Worm (Caenorhabditis elegans) whole organism, L4 larva: ENCODE measurements around the gene Y66D12A.11.

Source experiments
- fos-1 ChIP-seq: fragments of 150-350 bp; optimal IDR thresholded peaks from 2 replicates; lab custom pipeline; 2014; ENCODE audit warnings: missing biosample characterization, missing genetic modification characterization
- lin-13 ChIP-seq: fragments of 150-350 bp; optimal IDR thresholded peaks from 2 replicates; lab custom pipeline; 2014; ENCODE audit warnings: missing biosample characterization, missing genetic modification reagents, missing genetic modification characterization
- lin-15B ChIP-seq: fragments of 150-350 bp; sonication (generic microtip); optimal IDR thresholded peaks from 3 replicates; lab custom pipeline; 2014; ENCODE audit warnings: missing biosample characterization, missing genetic modification characterization
- lsy-2 ChIP-seq, 2 experiments: fragments of 150-350 bp in 1 of 2; sonication (generic microtip) in 1 of 2; optimal IDR thresholded peaks; 2 replicates each; lab custom pipeline; 2014 to 2017; ENCODE audit warnings: missing biosample characterization in 2 of 2, missing genetic modification characterization in 2 of 2
- mep-1 ChIP-seq: fragments of 150-350 bp; sonication (generic microtip); optimal IDR thresholded peaks from 3 replicates; lab custom pipeline; 2014; ENCODE audit warnings: missing biosample characterization, missing genetic modification characterization
- nhr-11 ChIP-seq: fragments of 150-350 bp; optimal IDR thresholded peaks from 2 replicates; lab custom pipeline; 2014; ENCODE audit warnings: missing biosample characterization, missing genetic modification characterization
- nhr-237 ChIP-seq: sonication (generic microtip); optimal IDR thresholded peaks from 2 replicates; lab custom pipeline; 2017; ENCODE audit warnings: missing biosample characterization, missing genetic modification characterization
- snpc-4 ChIP-seq: fragments of 150-350 bp; optimal IDR thresholded peaks from 2 replicates; lab custom pipeline; 2014; ENCODE audit warnings: missing biosample characterization, missing genetic modification characterization
- zfp-2 ChIP-seq: sonication (generic microtip); optimal IDR thresholded peaks from 2 replicates; lab custom pipeline; 2016; ENCODE audit warnings: mild to moderate bottlenecking, missing genetic modification characterization, missing compliant biosample characterization
- zip-2 ChIP-seq: fragments of 150-350 bp; optimal IDR thresholded peaks from 2 replicates; lab custom pipeline; 2014; ENCODE audit warnings: missing biosample characterization, missing genetic modification characterization

DNA sequence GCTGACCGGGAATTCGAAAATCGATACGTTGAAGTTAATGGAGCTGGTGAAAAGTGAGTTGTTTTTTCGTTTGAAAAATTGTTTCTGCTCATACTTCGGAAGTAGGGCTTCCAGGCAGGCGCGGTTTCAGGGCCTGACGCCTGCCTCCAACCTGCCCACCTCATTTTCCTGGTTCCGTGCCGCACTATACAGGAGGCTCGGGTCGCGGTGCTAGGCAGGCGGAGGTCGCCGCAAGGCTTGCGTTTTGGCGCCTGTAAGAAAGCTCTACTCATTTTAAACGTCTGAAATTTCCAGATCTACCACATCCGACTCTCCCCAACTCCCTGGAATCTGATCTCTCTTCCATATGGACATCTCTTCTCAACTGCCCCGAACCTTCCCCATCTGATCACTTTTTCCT lies 18.3 kb upstream of the Y66D12A.11 start:
- TF ChIP-seq lin-13 (GFP tag; lab: Kevin White, UChicago) (no peak), mep-1 (no peak), zip-2 (tag; lab: Kevin White, UChicago) (no peak), nhr-11 (tag; lab: Kevin White, UChicago) (no peak), snpc-4 (tag; lab: Kevin White, UChicago) (no peak), lin-15B (tag; lab: Kevin White, UChicago) (no peak), fos-1 (tag; lab: Kevin White, UChicago) (no peak), nhr-237 (tag; lab: Kevin White, UChicago) (no peak), lsy-2 (tag; optimal IDR thresholded peaks at IDR 0.05; lab: Kevin White, UChicago) (no peak), zfp-2 (no peak)
